Fruit fly (Drosophila melanogaster): ENCODE measurements around the gene Teh4.

DNA sequence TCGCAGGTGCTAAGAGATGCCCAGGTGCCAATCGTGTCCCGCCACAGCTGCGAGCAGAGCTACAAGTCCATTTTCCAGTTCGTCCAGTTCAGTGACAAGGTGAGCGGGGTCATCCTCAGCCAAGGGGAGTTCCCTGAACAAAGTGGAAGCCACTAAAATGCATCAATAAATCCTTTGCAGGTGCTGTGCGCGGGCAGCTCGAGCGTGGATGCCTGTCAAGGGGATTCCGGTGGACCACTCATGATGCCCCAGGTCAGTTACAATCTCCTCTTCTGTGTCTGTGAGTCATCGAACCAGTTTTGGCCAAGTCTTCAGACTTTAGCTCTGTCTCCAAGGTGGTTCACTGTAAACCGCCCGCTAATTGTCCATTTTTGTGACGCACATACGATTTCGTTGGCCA is 32.8 kb downstream of the Teh4 start:
- no peak for TF ChIP-seq pan (optimal IDR thresholded peaks at IDR 0.05)
- no peak for TF ChIP-seq psq (optimal IDR thresholded peaks at IDR 0.05)
- TF ChIP-seq CG8478 (optimal IDR thresholded peaks at IDR 0.05) = no peak
- TF ChIP-seq Dll (optimal IDR thresholded peaks at IDR 0.05) = no peak
- no peak for TF ChIP-seq usp (GFP tag; optimal IDR thresholded peaks at IDR 0.05)

Measured in whole organism.